Worm (Caenorhabditis elegans): ENCODE measurements around the gene glb-28.

The glb-28 gene

ce11 chrX:15310330-15310776 lies 6.7 kb downstream of the glb-28 start:
- no peak for TF ChIP-seq W03F9.2 (tag; optimal IDR thresholded peaks at IDR 0.05)
- TF ChIP-seq dao-5 (tag; optimal IDR thresholded peaks at IDR 0.05): no peak
- no peak for TF ChIP-seq him-1 (tag; optimal IDR thresholded peaks at IDR 0.05)

ce11 chrX:15309138-15309537 lies 7.9 kb downstream of the glb-28 start, which contains the start of gene nhr-91:
Gene nhr-91, plus strand, starts transcription at chrX:15309369.
- TF ChIP-seq dao-5 (tag; optimal IDR thresholded peaks at IDR 0.05): no peak
- no peak for TF ChIP-seq him-1 (tag; optimal IDR thresholded peaks at IDR 0.05)
- TF ChIP-seq W03F9.2 (tag; optimal IDR thresholded peaks at IDR 0.05): no peak

- TF ChIP-seq him-1 (tag; optimal IDR thresholded peaks at IDR 0.05): no peak
- no peak for TF ChIP-seq W03F9.2 (tag; optimal IDR thresholded peaks at IDR 0.05)
- no peak for TF ChIP-seq dao-5 (tag; optimal IDR thresholded peaks at IDR 0.05)
These were observed 8.4 kb downstream of the glb-28 start for ce11 chrX:15308685-15309084.

DNA sequence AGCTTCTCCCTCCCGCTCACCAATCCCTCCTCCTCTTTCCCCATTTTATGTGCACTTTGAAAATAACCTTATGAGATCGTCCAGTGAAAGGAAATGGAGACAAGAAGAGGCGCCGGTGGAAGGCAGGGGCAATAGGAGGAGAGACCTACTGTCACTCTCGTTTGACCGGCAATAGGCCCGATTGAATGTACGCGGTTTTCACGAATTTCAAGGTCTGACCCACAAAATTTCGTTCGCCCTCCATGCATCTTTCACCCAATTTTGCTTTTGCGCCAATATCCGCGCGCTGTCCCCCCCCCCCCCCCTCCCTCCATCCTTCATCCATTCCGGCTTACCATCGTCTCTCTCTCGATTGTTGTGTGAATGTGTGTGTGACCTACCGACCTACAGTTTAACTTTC lies 9.4 kb downstream of the glb-28 start:
- TF ChIP-seq dao-5 (tag; optimal IDR thresholded peaks at IDR 0.05) (no peak), W03F9.2 (tag; optimal IDR thresholded peaks at IDR 0.05) (no peak), him-1 (tag; optimal IDR thresholded peaks at IDR 0.05) (no peak)

ce11 chrX:15302863-15303262 lies 14.2 kb downstream of the glb-28 start, which contains the start of gene ser-2:
Gene ser-2, minus strand, starts transcription at chrX:15302963.
- TF ChIP-seq him-1 (tag; optimal IDR thresholded peaks at IDR 0.05) (no peak), dao-5 (tag; optimal IDR thresholded peaks at IDR 0.05) (no peak), W03F9.2 (tag; optimal IDR thresholded peaks at IDR 0.05) (no peak)

- TF ChIP-seq dao-5 (tag; optimal IDR thresholded peaks at IDR 0.05) (no peak), W03F9.2 (tag; optimal IDR thresholded peaks at IDR 0.05) (no peak), him-1 (tag; optimal IDR thresholded peaks at IDR 0.05) (no peak)
These were observed 17.0 kb downstream of the glb-28 start for ce11 chrX:15300002-15300401.

- TF ChIP-seq W03F9.2 (tag; optimal IDR thresholded peaks at IDR 0.05) (no peak), dao-5 (tag; optimal IDR thresholded peaks at IDR 0.05) (peak; percentile 83), him-1 (tag; optimal IDR thresholded peaks at IDR 0.05) (peak; percentile 28)
These were observed 19.6 kb downstream of the glb-28 start for ce11 chrX:15297396-15297827.

DNA sequence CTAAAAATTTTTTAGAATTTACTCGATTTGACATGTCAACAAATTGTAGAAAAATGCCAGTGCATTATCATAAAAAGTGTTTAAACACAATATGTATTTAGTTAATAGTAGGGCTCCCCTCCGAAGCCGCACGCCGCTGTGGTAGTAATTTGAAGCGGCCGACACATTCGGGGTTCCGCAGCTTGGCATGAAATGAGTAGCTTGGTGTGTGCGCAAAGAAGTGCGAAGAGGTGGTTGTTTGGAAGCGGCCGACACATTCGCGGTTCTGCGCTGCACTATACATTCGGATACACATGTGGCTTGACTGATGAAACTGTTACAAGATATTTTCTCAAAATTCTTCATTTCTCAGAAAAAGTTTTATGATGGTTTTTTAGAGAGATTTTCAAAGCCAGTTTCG lies 31.5 kb downstream of the glb-28 start:
- TF ChIP-seq dao-5 (tag; optimal IDR thresholded peaks at IDR 0.05) (no peak), him-1 (tag; optimal IDR thresholded peaks at IDR 0.05) (no peak), W03F9.2 (tag; optimal IDR thresholded peaks at IDR 0.05) (no peak)

ce11 chrX:15283740-15284139 lies 33.3 kb downstream of the glb-28 start, which contains the start of gene jud-4:
Gene jud-4, plus strand, starts transcription at chrX:15284115.
- TF ChIP-seq dao-5 (tag; optimal IDR thresholded peaks at IDR 0.05): no peak
- TF ChIP-seq W03F9.2 (tag; optimal IDR thresholded peaks at IDR 0.05): no peak
- no peak for TF ChIP-seq him-1 (tag; optimal IDR thresholded peaks at IDR 0.05)

- no peak for TF ChIP-seq dao-5 (tag; optimal IDR thresholded peaks at IDR 0.05)
- no peak for TF ChIP-seq him-1 (tag; optimal IDR thresholded peaks at IDR 0.05)
- no peak for TF ChIP-seq W03F9.2 (tag; optimal IDR thresholded peaks at IDR 0.05)
These were observed 35.8 kb downstream of the glb-28 start for ce11 chrX:15281248-15281647.

DNA sequence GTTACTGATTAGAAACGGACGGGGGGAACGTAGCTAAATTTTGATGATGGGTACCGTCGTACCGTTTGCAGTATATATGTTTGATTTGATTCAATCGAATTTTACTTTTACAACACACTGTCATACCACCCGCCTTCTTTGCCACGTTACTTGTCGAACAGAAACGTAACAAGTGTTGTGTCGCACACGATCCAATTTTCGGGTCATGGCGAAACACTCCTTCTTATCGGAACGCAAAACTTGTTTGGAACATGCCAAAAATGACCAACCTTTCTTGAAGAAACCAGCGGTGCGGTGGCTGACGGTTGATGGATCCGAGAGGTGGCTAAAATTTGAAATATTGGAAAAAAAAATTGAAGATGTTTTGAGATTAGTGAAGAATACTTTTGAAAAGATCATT lies 36.7 kb downstream of the glb-28 start:
- TF ChIP-seq dao-5 (tag; optimal IDR thresholded peaks at IDR 0.05) (no peak), him-1 (tag; optimal IDR thresholded peaks at IDR 0.05) (no peak), W03F9.2 (tag; optimal IDR thresholded peaks at IDR 0.05) (no peak)

DNA sequence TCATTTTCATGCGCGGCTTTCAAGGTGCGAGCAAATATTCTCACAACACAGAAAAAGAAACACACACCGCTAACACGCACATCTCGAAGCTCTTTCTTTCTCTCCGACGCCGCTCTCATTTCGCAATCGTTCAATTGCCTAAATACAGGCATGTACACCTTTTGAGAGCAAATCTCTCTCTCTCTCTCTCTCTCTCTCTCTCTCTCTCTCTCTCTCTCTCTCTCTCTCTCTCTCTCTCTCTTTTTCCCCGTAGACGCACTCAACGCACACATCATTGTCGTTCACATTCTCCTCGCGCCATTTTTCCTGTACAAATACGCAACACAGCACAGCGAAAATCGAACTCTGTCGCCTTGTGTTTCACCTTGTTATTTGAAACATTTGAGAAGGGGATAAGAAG lies 37.7 kb downstream of the glb-28 start:
- TF ChIP-seq W03F9.2 (tag; optimal IDR thresholded peaks at IDR 0.05) (no peak), him-1 (tag; optimal IDR thresholded peaks at IDR 0.05) (no peak), dao-5 (tag; optimal IDR thresholded peaks at IDR 0.05) (no peak)

- no peak for TF ChIP-seq him-1 (tag; optimal IDR thresholded peaks at IDR 0.05)
- TF ChIP-seq W03F9.2 (tag; optimal IDR thresholded peaks at IDR 0.05): no peak
- TF ChIP-seq dao-5 (tag; optimal IDR thresholded peaks at IDR 0.05): no peak
These were observed 38.5 kb downstream of the glb-28 start for ce11 chrX:15278593-15278992.

DNA sequence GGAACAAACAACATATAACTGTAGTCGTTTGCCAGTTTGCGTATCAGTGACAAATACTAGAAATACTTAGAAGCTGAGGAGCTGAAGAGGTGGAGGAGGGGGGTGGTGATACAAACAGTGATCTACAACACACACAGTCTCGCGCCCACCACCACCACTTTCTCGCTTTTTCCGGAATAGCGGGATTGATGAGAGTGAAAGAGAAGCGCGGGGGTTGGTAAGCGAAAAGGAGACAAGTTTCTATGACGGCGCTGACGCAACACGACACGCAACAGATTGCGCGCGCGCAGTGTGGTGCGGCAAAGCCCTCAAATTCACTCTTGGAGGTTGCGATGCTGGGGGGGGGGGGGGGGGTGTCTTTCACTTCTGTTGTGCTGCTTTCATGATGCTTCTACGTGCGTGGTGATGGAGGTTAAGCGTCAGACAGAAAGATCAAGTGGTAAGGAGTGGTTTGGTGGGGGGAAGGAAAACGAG lies 39.3 kb downstream of the glb-28 start, which contains the start of gene kin-20:
TSS of gene kin-20 (minus strand) at position 51 of the 474 bp plus-strand sequence.
- no peak for TF ChIP-seq W03F9.2 (tag; optimal IDR thresholded peaks at IDR 0.05)
- no peak for TF ChIP-seq dao-5 (tag; optimal IDR thresholded peaks at IDR 0.05)
- no peak for TF ChIP-seq him-1 (tag; optimal IDR thresholded peaks at IDR 0.05)

DNA sequence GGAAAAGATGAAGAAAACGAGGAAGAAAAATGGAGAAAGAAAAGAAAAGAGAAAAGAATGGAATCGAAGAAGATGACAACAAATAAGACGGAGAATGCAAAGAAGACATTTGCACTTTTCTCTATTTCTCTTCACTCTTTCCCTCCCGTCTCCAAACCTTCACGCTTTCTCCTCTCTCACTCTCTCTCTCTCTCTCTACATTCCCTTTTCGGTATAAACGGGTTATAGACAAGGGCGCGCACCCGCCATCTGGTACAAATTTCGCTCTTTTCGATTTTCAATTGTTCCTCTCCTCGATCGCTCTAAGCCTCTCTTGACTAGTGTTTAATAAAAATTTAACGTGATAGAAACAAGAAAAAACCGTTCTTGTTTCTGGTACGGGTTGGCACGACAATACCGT lies 40.3 kb downstream of the glb-28 start:
- TF ChIP-seq him-1 (tag; optimal IDR thresholded peaks at IDR 0.05): no peak
- TF ChIP-seq dao-5 (tag; optimal IDR thresholded peaks at IDR 0.05): no peak
- TF ChIP-seq W03F9.2 (tag; optimal IDR thresholded peaks at IDR 0.05): peak; percentile 39
